Worm (Caenorhabditis elegans) whole organism, L3 larva: ENCODE measurements around the gene F53A10.2.

Experiments used
- R02D3.7 ChIP-seq: fragments of 150-350 bp; optimal IDR thresholded peaks from 2 replicates; lab custom pipeline; 2014; ENCODE audit warnings: missing biosample characterization, missing genetic modification characterization
- ZK546.5 ChIP-seq: sonication (generic microtip); optimal IDR thresholded peaks from 2 replicates; lab custom pipeline; 2017; ENCODE audit warnings: missing biosample characterization, missing genetic modification characterization
- aly-2 ChIP-seq: fragments of 150-350 bp; optimal IDR thresholded peaks from 2 replicates; lab custom pipeline; 2014; ENCODE audit warnings: missing biosample characterization, missing genetic modification characterization
- ama-1 ChIP-seq: fragments of 150-350 bp; optimal IDR thresholded peaks from 2 replicates; lab custom pipeline; 2018
- ceh-16 ChIP-seq: sonication (generic microtip); optimal IDR thresholded peaks from 2 replicates; lab custom pipeline; 2017; ENCODE audit warnings: missing biosample characterization, missing genetic modification characterization
- ceh-28 ChIP-seq: fragments of 150-350 bp; optimal IDR thresholded peaks from 2 replicates; lab custom pipeline; 2014; ENCODE audit warnings: missing biosample characterization, missing genetic modification reagents, missing genetic modification characterization
- ceh-82 ChIP-seq: fragments of 150-350 bp; optimal IDR thresholded peaks from 2 replicates; lab custom pipeline; 2014; ENCODE audit warnings: missing biosample characterization, missing genetic modification characterization
- ceh-9 ChIP-seq: sonication (generic microtip); optimal IDR thresholded peaks from 2 replicates; lab custom pipeline; 2018; ENCODE audit warnings: missing biosample characterization, missing genetic modification characterization
- daf-12 ChIP-seq: fragments of 150-350 bp; optimal IDR thresholded peaks from 2 replicates; lab custom pipeline; 2014; ENCODE audit warnings: missing biosample characterization, missing genetic modification reagents, missing genetic modification characterization
- egl-27 ChIP-seq: sonication (generic microtip); optimal IDR thresholded peaks from 4 replicates; lab custom pipeline; 2017; ENCODE audit warnings: missing biosample characterization, missing genetic modification reagents, missing genetic modification characterization
- egl-5 ChIP-seq: fragments of 150-350 bp; optimal IDR thresholded peaks from 2 replicates; lab custom pipeline; 2017; ENCODE audit warnings: missing biosample characterization, missing genetic modification reagents, missing genetic modification characterization, inconsistent platforms
- elt-1 ChIP-seq: fragments of 150-350 bp; optimal IDR thresholded peaks from 2 replicates; lab custom pipeline; 2014; ENCODE audit warnings: missing biosample characterization, missing genetic modification characterization
- elt-3 ChIP-seq, 3 experiments: fragments of 150-350 bp in 1 of 3; sonication (generic microtip) in 2 of 3; optimal IDR thresholded peaks; 2 replicates in 2 of 3; 4 replicates in 1 of 3; lab custom pipeline; 2014 to 2017; ENCODE audit warnings: missing biosample characterization in 3 of 3, missing genetic modification characterization in 3 of 3
- eor-1 ChIP-seq, 2 experiments: fragments of 150-350 bp; optimal IDR thresholded peaks; 2 replicates each; lab custom pipeline; 2014 to 2018; ENCODE audit warnings: missing biosample characterization in 2 of 2, missing genetic modification characterization in 2 of 2
- fkh-10 ChIP-seq: sonication (generic microtip); optimal IDR thresholded peaks from 2 replicates; lab custom pipeline; 2017; ENCODE audit warnings: missing biosample characterization, missing genetic modification reagents, missing genetic modification characterization
- fkh-2 ChIP-seq: fragments of 150-350 bp; optimal IDR thresholded peaks from 2 replicates; lab custom pipeline; 2014; ENCODE audit warnings: missing biosample characterization, missing genetic modification reagents, missing genetic modification characterization
- fos-1 ChIP-seq: fragments of 150-350 bp; optimal IDR thresholded peaks from 2 replicates; lab custom pipeline; 2014; ENCODE audit warnings: missing biosample characterization, missing genetic modification characterization
- hmg-11 ChIP-seq: sonication (generic microtip); optimal IDR thresholded peaks from 2 replicates; lab custom pipeline; 2016; ENCODE audit warnings: missing genetic modification characterization, missing compliant biosample characterization
- jun-1 ChIP-seq: fragments of 150-350 bp; optimal IDR thresholded peaks from 2 replicates; lab custom pipeline; 2014; ENCODE audit warnings: missing biosample characterization, missing genetic modification reagents, missing genetic modification characterization
- lin-39 ChIP-seq: fragments of 150-350 bp; optimal IDR thresholded peaks from 2 replicates; lab custom pipeline; 2018; ENCODE audit warnings: missing biosample characterization, missing genetic modification reagents, missing genetic modification characterization
- lsy-12 ChIP-seq: sonication (generic microtip); optimal IDR thresholded peaks from 2 replicates; lab custom pipeline; 2016; ENCODE audit warnings: mild to moderate bottlenecking, missing genetic modification characterization, missing compliant biosample characterization
- mdl-1 ChIP-seq: fragments of 150-350 bp; optimal IDR thresholded peaks from 2 replicates; lab custom pipeline; 2014; ENCODE audit warnings: missing biosample characterization, missing genetic modification characterization
- mml-1 ChIP-seq: fragments of 150-350 bp; sonication (generic microtip); optimal IDR thresholded peaks from 3 replicates; lab custom pipeline; 2014; ENCODE audit warnings: missing biosample characterization, missing genetic modification characterization
- nfya-1 ChIP-seq: sonication (generic microtip); optimal IDR thresholded peaks from 2 replicates; lab custom pipeline; 2017; ENCODE audit warnings: missing genetic modification characterization, mild to moderate bottlenecking, missing compliant biosample characterization, antibody characterized with exemption, moderate library complexity; ENCODE audit not compliant: insufficient read depth
- nhr-11 ChIP-seq: fragments of 150-350 bp; optimal IDR thresholded peaks from 2 replicates; lab custom pipeline; 2014; ENCODE audit warnings: missing biosample characterization, missing genetic modification characterization
- nhr-23 ChIP-seq: fragments of 150-350 bp; optimal IDR thresholded peaks from 2 replicates; lab custom pipeline; 2014; ENCODE audit warnings: missing biosample characterization, missing genetic modification reagents, missing genetic modification characterization
- nhr-237 ChIP-seq: fragments of 150-350 bp; optimal IDR thresholded peaks from 2 replicates; lab custom pipeline; 2014; ENCODE audit warnings: missing biosample characterization, missing genetic modification characterization
- nhr-25 ChIP-seq: sonication (generic microtip); optimal IDR thresholded peaks from 2 replicates; lab custom pipeline; 2017; ENCODE audit warnings: missing biosample characterization, missing genetic modification characterization
- nhr-28 ChIP-seq: fragments of 150-350 bp; optimal IDR thresholded peaks from 2 replicates; lab custom pipeline; 2014; ENCODE audit warnings: missing biosample characterization, missing genetic modification characterization
- nhr-43 ChIP-seq: sonication (generic microtip); optimal IDR thresholded peaks from 2 replicates; lab custom pipeline; 2016; ENCODE audit warnings: mild to moderate bottlenecking, missing genetic modification characterization, missing compliant biosample characterization; ENCODE audit not compliant: poor library complexity, severe bottlenecking
- nhr-67 ChIP-seq: fragments of 150-350 bp; optimal IDR thresholded peaks from 2 replicates; lab custom pipeline; 2014; ENCODE audit warnings: missing biosample characterization, missing genetic modification characterization
- nhr-76 ChIP-seq: fragments of 150-350 bp; sonication (generic microtip); optimal IDR thresholded peaks from 5 replicates; lab custom pipeline; 2014; ENCODE audit warnings: missing biosample characterization, missing genetic modification characterization
- nhr-77 ChIP-seq: fragments of 150-350 bp; optimal IDR thresholded peaks from 2 replicates; lab custom pipeline; 2014; ENCODE audit warnings: missing biosample characterization, missing genetic modification characterization
- pha-4 ChIP-seq: fragments of 150-350 bp; optimal IDR thresholded peaks from 2 replicates; lab custom pipeline; 2014; ENCODE audit warnings: missing biosample characterization, missing genetic modification reagents, missing genetic modification characterization
- pqm-1 ChIP-seq: fragments of 150-350 bp; optimal IDR thresholded peaks from 2 replicates; lab custom pipeline; 2017; ENCODE audit warnings: missing biosample characterization, missing genetic modification characterization, inconsistent platforms
- sea-2 ChIP-seq: fragments of 150-350 bp; sonication (generic microtip); optimal IDR thresholded peaks from 4 replicates; lab custom pipeline; 2014; ENCODE audit warnings: missing biosample characterization, missing genetic modification reagents, missing genetic modification characterization
- skn-1 ChIP-seq: fragments of 150-350 bp; optimal IDR thresholded peaks from 2 replicates; lab custom pipeline; 2014; ENCODE audit warnings: missing biosample characterization, missing genetic modification characterization
- snpc-4 ChIP-seq: fragments of 150-350 bp; optimal IDR thresholded peaks from 2 replicates; lab custom pipeline; 2014; ENCODE audit warnings: missing biosample characterization, missing genetic modification characterization
- tbx-2 ChIP-seq: sonication (generic microtip); optimal IDR thresholded peaks from 2 replicates; lab custom pipeline; 2016; ENCODE audit warnings: mild to moderate bottlenecking, missing genetic modification characterization, missing compliant biosample characterization
- unc-39 ChIP-seq: sonication (generic microtip); optimal IDR thresholded peaks from 4 replicates; lab custom pipeline; 2017; ENCODE audit warnings: missing biosample characterization, missing genetic modification characterization
- zag-1 ChIP-seq: fragments of 150-350 bp; optimal IDR thresholded peaks from 2 replicates; lab custom pipeline; 2014; ENCODE audit warnings: missing biosample characterization, missing genetic modification characterization
- ztf-11 ChIP-seq: fragments of 150-350 bp; optimal IDR thresholded peaks from 2 replicates; lab custom pipeline; 2014; ENCODE audit warnings: missing biosample characterization, missing genetic modification characterization
- ztf-4 ChIP-seq: fragments of 150-350 bp; optimal IDR thresholded peaks from 2 replicates; lab custom pipeline; 2014; ENCODE audit warnings: missing biosample characterization, missing genetic modification characterization

The F53A10.2 gene

DNA sequence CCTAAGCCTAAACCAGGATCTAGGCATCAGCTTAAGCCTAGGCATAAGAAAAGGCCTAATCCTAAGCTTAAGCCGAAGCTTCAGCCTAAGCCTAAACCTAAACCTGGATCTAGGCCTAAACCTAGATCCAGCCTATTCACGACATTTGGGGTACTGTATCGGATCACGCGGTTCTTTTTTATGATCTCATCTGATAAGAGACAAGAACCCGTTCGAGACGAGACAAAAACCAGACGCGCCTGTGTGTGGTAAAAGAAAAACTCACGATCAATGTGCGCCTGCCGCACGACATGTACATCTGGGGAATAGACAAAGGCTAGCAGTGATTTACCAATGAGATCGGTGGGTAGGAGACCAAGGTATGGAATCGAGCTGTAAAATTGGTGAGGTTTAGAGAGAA, 43.3 kb downstream of the F53A10.2 start:
- TF ChIP-seq zag-1: no peak
- peak; percentile 4 for TF ChIP-seq nfya-1 (tag; lab: Kevin White, UChicago)
- TF ChIP-seq ZK546.5 (tag; lab: Kevin White, UChicago): no peak
- TF ChIP-seq egl-27 (tag; lab: Kevin White, UChicago): no peak
- TF ChIP-seq nhr-76 (tag; lab: Kevin White, UChicago): no peak
- peak; percentile 55 for TF ChIP-seq elt-1
- TF ChIP-seq hmg-11 (tag; lab: Kevin White, UChicago): no peak
- TF ChIP-seq ama-1 (lab: Kevin White, UChicago): no peak
- peak in 1 of 3 experiments; percentile 70 for TF ChIP-seq elt-3 (tag; optimal IDR thresholded peaks at IDR 0.05; lab: Kevin White, UChicago)
- no peak for TF ChIP-seq fkh-10 (GFP tag; lab: Kevin White, UChicago)
- peak; percentile 62 for TF ChIP-seq nhr-43 (tag; lab: Kevin White, UChicago)
- TF ChIP-seq lsy-12: peak; percentile 13
- TF ChIP-seq mml-1 (tag; lab: Kevin White, UChicago): no peak
- peak; percentile 32 for TF ChIP-seq nhr-25

DNA sequence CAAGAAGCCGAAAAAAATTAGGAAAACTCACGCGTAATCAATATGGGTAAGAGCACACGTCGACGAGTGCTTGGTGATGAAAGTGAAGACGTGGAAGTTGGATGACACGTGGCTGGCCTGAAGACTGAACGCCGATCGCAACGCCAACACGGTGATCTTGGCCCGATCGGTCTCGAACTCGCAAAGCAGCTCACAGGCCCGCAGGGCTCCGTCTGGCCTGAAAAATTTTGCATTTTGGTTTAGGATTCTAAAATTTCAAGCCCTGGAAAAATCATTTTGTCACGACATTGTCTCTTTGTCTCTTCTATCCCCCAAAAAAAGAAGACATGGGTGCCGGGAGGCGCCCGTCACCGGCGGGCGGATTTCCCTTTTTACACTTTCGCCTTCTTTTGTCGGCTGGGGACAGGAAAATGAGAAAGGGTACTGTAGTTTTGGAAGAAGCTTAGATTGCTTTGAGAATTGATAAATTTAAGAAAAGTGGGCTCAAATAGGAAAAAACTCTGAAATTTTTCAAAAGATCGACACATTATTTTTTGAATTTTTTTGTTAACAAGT, 44.1 kb downstream of the F53A10.2 start:
- TF ChIP-seq lsy-12: peak; percentile 13
- TF ChIP-seq ama-1 (lab: Kevin White, UChicago): no peak
- peak; percentile 66 for TF ChIP-seq nhr-43 (tag; lab: Kevin White, UChicago)

DNA sequence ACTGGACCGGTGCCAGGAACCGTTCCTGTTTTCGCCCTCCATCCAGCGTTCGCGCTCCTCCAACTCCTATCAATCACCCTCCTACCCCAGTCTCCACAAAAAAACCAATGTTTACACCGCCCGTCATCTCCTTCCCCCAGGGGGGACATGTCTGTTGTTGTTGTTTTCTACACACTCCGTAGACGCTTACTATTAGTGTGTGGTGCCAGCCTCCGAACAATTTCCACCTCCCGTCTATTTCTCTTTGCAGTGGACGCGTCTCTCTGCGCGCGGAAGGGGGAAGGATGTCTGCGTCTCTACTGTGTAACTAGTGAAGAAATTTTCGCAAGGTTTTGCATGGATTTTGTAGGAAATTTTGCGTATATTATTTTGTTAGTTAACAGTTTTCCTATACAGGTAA, 45.3 kb downstream of the F53A10.2 start:
- no peak for TF ChIP-seq jun-1 (tag; lab: Kevin White, UChicago)
- no peak for TF ChIP-seq ceh-9 (tag; lab: Kevin White, UChicago)
- TF ChIP-seq elt-1: peak; percentile 6
- TF ChIP-seq ama-1 (lab: Kevin White, UChicago): no peak
- TF ChIP-seq ceh-16: no peak
- TF ChIP-seq lin-39 (tag; lab: Kevin White, UChicago): peak; percentile 82
- peak; percentile 49 for TF ChIP-seq hmg-11 (tag; lab: Kevin White, UChicago)
- no peak for TF ChIP-seq nhr-11
- TF ChIP-seq unc-39: no peak
- TF ChIP-seq lsy-12: peak; percentile 83
- no peak for TF ChIP-seq skn-1
- TF ChIP-seq nfya-1 (tag; lab: Kevin White, UChicago): peak; percentile 67
- TF ChIP-seq ztf-11 (tag; lab: Kevin White, UChicago): no peak
- no peak for TF ChIP-seq nhr-28 (tag; lab: Kevin White, UChicago)
- TF ChIP-seq sea-2 (GFP tag; lab: Kevin White, UChicago): peak; percentile 42
- no peak for TF ChIP-seq aly-2
- peak; percentile 42 for TF ChIP-seq egl-5 (tag; lab: Kevin White, UChicago)
- no peak for TF ChIP-seq ceh-82 (tag; lab: Kevin White, UChicago)
- TF ChIP-seq nhr-237 (tag; lab: Kevin White, UChicago): no peak
- no peak for TF ChIP-seq eor-1 (tag; optimal IDR thresholded peaks at IDR 0.05; lab: Kevin White, UChicago)
- TF ChIP-seq mdl-1 (tag; lab: Kevin White, UChicago): no peak
- no peak for TF ChIP-seq egl-27 (tag; lab: Kevin White, UChicago)
- no peak for TF ChIP-seq fkh-2 (tag; lab: Kevin White, UChicago)
- no peak for TF ChIP-seq R02D3.7
- TF ChIP-seq tbx-2 (tag; lab: Kevin White, UChicago): no peak
- no peak for TF ChIP-seq mml-1 (tag; lab: Kevin White, UChicago)
- no peak for TF ChIP-seq ZK546.5 (tag; lab: Kevin White, UChicago)
- TF ChIP-seq zag-1: no peak
- TF ChIP-seq daf-12 (tag; lab: Kevin White, UChicago): no peak
- TF ChIP-seq nhr-43 (tag; lab: Kevin White, UChicago): peak; percentile 15
- TF ChIP-seq pqm-1: no peak
- no peak for TF ChIP-seq nhr-25
- no peak for TF ChIP-seq nhr-76 (tag; lab: Kevin White, UChicago)
- no peak for TF ChIP-seq elt-3 (tag; optimal IDR thresholded peaks at IDR 0.05; lab: Kevin White, UChicago)
- TF ChIP-seq nhr-77 (tag; lab: Kevin White, UChicago): no peak
- TF ChIP-seq nhr-67 (tag; lab: Kevin White, UChicago): no peak
- peak; percentile 46 for TF ChIP-seq ceh-28 (tag; lab: Kevin White, UChicago)
- peak; percentile 73 for TF ChIP-seq pha-4 (tag; lab: Kevin White, UChicago)
- TF ChIP-seq ztf-4 (tag; lab: Kevin White, UChicago): no peak
- TF ChIP-seq nhr-23 (tag; lab: Kevin White, UChicago): peak; percentile 28
- no peak for TF ChIP-seq fos-1 (tag; lab: Kevin White, UChicago)
- peak; percentile 28 for TF ChIP-seq snpc-4 (tag; lab: Kevin White, UChicago)
